Fruit fly (Drosophila melanogaster): ENCODE data around the gene CG8620.

DNA sequence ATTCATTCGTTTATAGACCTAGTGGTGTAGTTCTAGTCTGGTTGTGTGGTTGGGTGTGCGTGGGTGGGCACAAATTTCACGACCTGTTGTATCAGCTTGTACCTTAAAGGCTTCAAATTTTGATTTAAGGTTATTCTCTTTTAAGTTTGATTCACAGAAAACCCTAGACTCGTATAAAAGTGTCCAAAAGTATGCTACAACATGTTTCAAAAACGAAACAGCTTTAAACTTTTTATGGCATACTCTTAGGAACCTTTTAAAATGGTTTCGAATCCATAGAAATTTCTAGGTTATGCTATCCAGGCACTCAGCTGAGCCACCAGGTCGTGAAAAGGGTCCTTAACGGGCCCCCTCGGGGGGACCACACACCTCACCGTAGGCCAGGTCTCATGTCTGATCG lies 4.0 kb downstream of the CG8620 start:
- TF ChIP-seq brk (GFP tag; optimal IDR thresholded peaks at IDR 0.05) (no peak), h (GFP tag; optimal IDR thresholded peaks at IDR 0.05) (no peak), Dif (GFP tag; optimal IDR thresholded peaks at IDR 0.05; ENCODE audit: partially characterized antibody) (no peak), dsf (GFP tag; optimal IDR thresholded peaks at IDR 0.05; ENCODE audit: borderline replicate concordance) (no peak), Abd-B (GFP tag; optimal IDR thresholded peaks at IDR 0.05) (no peak), Hnf4 (GFP tag; optimal IDR thresholded peaks at IDR 0.05) (no peak), N (GFP tag; optimal IDR thresholded peaks at IDR 0.05) (no peak), sage (GFP tag; optimal IDR thresholded peaks at IDR 0.05) (no peak), OdsH (GFP tag; optimal IDR thresholded peaks at IDR 0.05) (no peak), jim (GFP tag; optimal IDR thresholded peaks at IDR 0.05) (no peak), HLH106 (tag; optimal IDR thresholded peaks at IDR 0.05) (no peak), fru (GFP tag; optimal IDR thresholded peaks at IDR 0.05) (no peak), Hr78 (GFP tag; optimal IDR thresholded peaks at IDR 0.05) (no peak)

Measured in whole organism, wandering third instar larva.